Worm (Caenorhabditis elegans) whole organism, L1 larva: ENCODE data around the gene F46G11.4.

ENCODE experiments used
- C04F5.9 ChIP-seq: sonication (generic microtip); optimal IDR thresholded peaks from 2 replicates; lab custom pipeline; 2016; ENCODE audit warnings: missing genetic modification characterization, missing compliant biosample characterization
- Y116A8C.19 ChIP-seq: sonication (generic microtip); optimal IDR thresholded peaks from 2 replicates; lab custom pipeline; 2016; ENCODE audit warnings: missing compliant biosample characterization, missing genetic modification characterization, borderline replicate concordance
- alr-1 ChIP-seq: fragments of 200-800 bp; sonication (Bioruptor generic); optimal IDR thresholded peaks from 2 replicates; lab custom pipeline; 2018; ENCODE audit warnings: borderline replicate concordance, mild to moderate bottlenecking, missing genetic modification characterization, missing compliant biosample characterization
- blmp-1 ChIP-seq: fragments of 150-350 bp; optimal IDR thresholded peaks from 2 replicates; lab custom pipeline; 2014; ENCODE audit warnings: missing biosample characterization, missing genetic modification characterization
- ceh-8 ChIP-seq: fragments of 200-800 bp; sonication (Bioruptor generic); optimal IDR thresholded peaks from 2 replicates; lab custom pipeline; 2018; ENCODE audit warnings: mild to moderate bottlenecking, missing genetic modification characterization, moderate library complexity, missing compliant biosample characterization
- ceh-88 ChIP-seq: fragments of 200-800 bp; sonication (Bioruptor generic); IDR thresholded peaks from 2 replicates; pipeline ENCODE4 v1.3.6; 2022; ENCODE audit warnings: missing genetic modification characterization, missing compliant biosample characterization
- ceh-90 ChIP-seq: sonication (generic microtip); optimal IDR thresholded peaks from 2 replicates; lab custom pipeline; 2016; ENCODE audit warnings: missing genetic modification characterization, missing compliant biosample characterization
- ces-1 ChIP-seq: fragments of 150-350 bp; optimal IDR thresholded peaks from 2 replicates; lab custom pipeline; 2014; ENCODE audit warnings: missing biosample characterization, missing genetic modification reagents, missing genetic modification characterization
- efl-1 ChIP-seq, 4 experiments: fragments of 150-350 bp; optimal IDR thresholded peaks in 3 of 4; peaks in 1 of 4; 1 replicate in 1 of 4; 2 replicates in 3 of 4; lab custom pipeline; 2014; ENCODE audit warnings: missing biosample characterization in 2 of 4, missing genetic modification characterization in 2 of 4, missing genetic modification reagents in 2 of 4
- efl-3 ChIP-seq: fragments of 200-800 bp; sonication (Bioruptor generic); optimal IDR thresholded peaks from 2 replicates; lab custom pipeline; 2018; ENCODE audit warnings: mild to moderate bottlenecking, missing genetic modification characterization, missing compliant biosample characterization
- elt-2 ChIP-seq: sonication (generic microtip); optimal IDR thresholded peaks from 2 replicates; lab custom pipeline; 2016; ENCODE audit warnings: missing genetic modification characterization, mild to moderate bottlenecking, inconsistent platforms, missing compliant biosample characterization, missing genetic modification reagents
- ets-5 ChIP-seq: fragments of 200-800 bp; sonication (Bioruptor generic); IDR thresholded peaks from 2 replicates; pipeline ENCODE4 v1.3.6; 2022; ENCODE audit warnings: missing genetic modification characterization, missing compliant biosample characterization
- fkh-10 ChIP-seq: sonication (generic microtip); optimal IDR thresholded peaks from 2 replicates; lab custom pipeline; 2017; ENCODE audit warnings: missing biosample characterization, missing genetic modification reagents, missing genetic modification characterization
- fkh-8 ChIP-seq: sonication (generic microtip); optimal IDR thresholded peaks from 2 replicates; lab custom pipeline; 2016; ENCODE audit warnings: mild to moderate bottlenecking, missing genetic modification characterization, missing compliant biosample characterization
- grh-1 ChIP-seq: fragments of 200-800 bp; sonication (Bioruptor generic); IDR thresholded peaks from 2 replicates; pipeline ENCODE4 v1.3.6; 2022; ENCODE audit warnings: missing genetic modification reagents, missing genetic modification characterization, missing compliant biosample characterization
- hlh-17 ChIP-seq: fragments of 200-800 bp; sonication (Bioruptor generic); optimal IDR thresholded peaks from 2 replicates; lab custom pipeline; 2018; ENCODE audit warnings: missing genetic modification characterization, mild to moderate bottlenecking, missing compliant biosample characterization, moderate library complexity, borderline replicate concordance
- hpl-2 ChIP-seq: fragments of 150-350 bp; optimal IDR thresholded peaks from 2 replicates; lab custom pipeline; 2014; ENCODE audit warnings: missing biosample characterization, missing genetic modification reagents, missing genetic modification characterization
- irx-1 ChIP-seq: sonication (generic microtip); optimal IDR thresholded peaks from 2 replicates; lab custom pipeline; 2016; ENCODE audit warnings: missing genetic modification characterization, missing compliant biosample characterization
- isw-1 ChIP-seq: fragments of 200-800 bp; sonication (Bioruptor generic); IDR thresholded peaks from 2 replicates; pipeline ENCODE4 v1.3.6; 2022; ENCODE audit warnings: missing genetic modification characterization, missing compliant biosample characterization
- jun-1 ChIP-seq: fragments of 150-350 bp; optimal IDR thresholded peaks from 2 replicates; lab custom pipeline; 2014; ENCODE audit warnings: missing biosample characterization, missing genetic modification reagents, missing genetic modification characterization
- lin-14 ChIP-seq: fragments of 200-800 bp; sonication (Bioruptor generic); optimal IDR thresholded peaks from 2 replicates; lab custom pipeline; 2018; ENCODE audit warnings: mild to moderate bottlenecking, missing genetic modification characterization, moderate library complexity, missing compliant biosample characterization
- lin-39 ChIP-seq: fragments of 150-350 bp; optimal IDR thresholded peaks from 2 replicates; lab custom pipeline; 2014; ENCODE audit warnings: missing biosample characterization, missing genetic modification reagents, missing genetic modification characterization
- lir-3 ChIP-seq: sonication (generic microtip); optimal IDR thresholded peaks from 2 replicates; lab custom pipeline; 2016; ENCODE audit warnings: mild to moderate bottlenecking, missing genetic modification characterization, moderate library complexity, missing compliant biosample characterization; ENCODE audit not compliant: poor library complexity
- lsy-2 ChIP-seq, 2 experiments: fragments of 150-350 bp; optimal IDR thresholded peaks; 2 replicates each; lab custom pipeline; 2014; ENCODE audit warnings: missing biosample characterization in 2 of 2, missing genetic modification characterization in 2 of 2
- mab-9 ChIP-seq: fragments of 200-800 bp; sonication (Bioruptor generic); IDR thresholded peaks from 2 replicates; pipeline ENCODE4 v1.3.6; 2022; ENCODE audit warnings: missing genetic modification reagents, missing genetic modification characterization, missing compliant biosample characterization
- mef-2 ChIP-seq: fragments of 150-350 bp; optimal IDR thresholded peaks from 2 replicates; lab custom pipeline; 2014; ENCODE audit warnings: missing biosample characterization, missing genetic modification characterization
- nhr-19 ChIP-seq: fragments of 200-800 bp; sonication (Bioruptor generic); conservative IDR thresholded peaks from 2 replicates; pipeline ENCODE4 v1.3.6; 2022; ENCODE audit warnings: missing genetic modification characterization, missing compliant biosample characterization
- nhr-20 ChIP-seq: sonication (generic microtip); optimal IDR thresholded peaks from 2 replicates; lab custom pipeline; 2016; ENCODE audit warnings: mild to moderate bottlenecking, missing genetic modification characterization, missing compliant biosample characterization
- nhr-237 ChIP-seq: fragments of 150-350 bp; optimal IDR thresholded peaks from 2 replicates; lab custom pipeline; 2014; ENCODE audit warnings: missing biosample characterization, missing genetic modification characterization
- nhr-47 ChIP-seq: sonication (generic microtip); optimal IDR thresholded peaks from 2 replicates; lab custom pipeline; 2016; ENCODE audit warnings: mild to moderate bottlenecking, missing genetic modification characterization, moderate library complexity, missing compliant biosample characterization
- nhr-76 ChIP-seq: sonication (generic microtip); optimal IDR thresholded peaks from 2 replicates; lab custom pipeline; 2017; ENCODE audit warnings: missing biosample characterization, missing genetic modification characterization
- nhr-77 ChIP-seq: fragments of 150-350 bp; optimal IDR thresholded peaks from 2 replicates; lab custom pipeline; 2014; ENCODE audit warnings: missing biosample characterization, missing genetic modification characterization
- pag-3 ChIP-seq: sonication (generic microtip); optimal IDR thresholded peaks from 2 replicates; lab custom pipeline; 2017; ENCODE audit warnings: missing genetic modification characterization, mild to moderate bottlenecking, missing compliant biosample characterization, antibody characterized with exemption, borderline replicate concordance; ENCODE audit not compliant: insufficient read depth
- pax-3 ChIP-seq: fragments of 200-800 bp; sonication (Bioruptor generic); optimal IDR thresholded peaks from 2 replicates; lab custom pipeline; 2018; ENCODE audit warnings: mild to moderate bottlenecking, missing genetic modification characterization, moderate library complexity, missing compliant biosample characterization
- pqm-1 ChIP-seq: sonication (generic microtip); optimal IDR thresholded peaks from 3 replicates; lab custom pipeline; 2017; ENCODE audit warnings: missing biosample characterization, missing genetic modification characterization
- rnt-1 ChIP-seq: sonication (generic microtip); optimal IDR thresholded peaks from 2 replicates; lab custom pipeline; 2016; ENCODE audit warnings: mild to moderate bottlenecking, missing genetic modification characterization, moderate library complexity, missing compliant biosample characterization
- snpc-4 ChIP-seq: fragments of 150-350 bp; optimal IDR thresholded peaks from 2 replicates; lab custom pipeline; 2014; ENCODE audit warnings: missing biosample characterization, missing genetic modification characterization
- sox-4 ChIP-seq: sonication (generic microtip); optimal IDR thresholded peaks from 2 replicates; lab custom pipeline; 2016; ENCODE audit warnings: missing genetic modification characterization, missing compliant biosample characterization
- sptf-1 ChIP-seq: fragments of 150-350 bp; optimal IDR thresholded peaks from 2 replicates; lab custom pipeline; 2014; ENCODE audit warnings: missing biosample characterization, missing genetic modification characterization
- sup-37 ChIP-seq: fragments of 200-800 bp; sonication (Bioruptor generic); optimal IDR thresholded peaks from 2 replicates; lab custom pipeline; 2018; ENCODE audit warnings: mild to moderate bottlenecking, missing genetic modification characterization, missing compliant biosample characterization
- tbx-2 ChIP-seq: sonication (generic microtip); optimal IDR thresholded peaks from 2 replicates; lab custom pipeline; 2016; ENCODE audit warnings: missing genetic modification characterization, missing compliant biosample characterization
- tlp-1 ChIP-seq: fragments of 150-350 bp; optimal IDR thresholded peaks from 2 replicates; lab custom pipeline; 2014; ENCODE audit warnings: missing biosample characterization, missing genetic modification characterization
- unc-130 ChIP-seq: fragments of 150-350 bp; optimal IDR thresholded peaks from 2 replicates; lab custom pipeline; 2017; ENCODE audit warnings: missing biosample characterization, missing genetic modification characterization, inconsistent platforms
- unc-30 ChIP-seq: sonication (generic microtip); optimal IDR thresholded peaks from 2 replicates; lab custom pipeline; 2017; ENCODE audit warnings: missing biosample characterization, missing genetic modification characterization
- unc-86 ChIP-seq: sonication (generic microtip); optimal IDR thresholded peaks from 2 replicates; lab custom pipeline; 2016; ENCODE audit warnings: missing genetic modification characterization, missing compliant biosample characterization
- unc-98 ChIP-seq: fragments of 200-800 bp; sonication (Bioruptor generic); IDR thresholded peaks from 2 replicates; pipeline ENCODE4 v1.3.6; 2022; ENCODE audit warnings: missing genetic modification characterization, missing compliant biosample characterization
- vab-15 ChIP-seq: sonication (generic microtip); optimal IDR thresholded peaks from 2 replicates; lab custom pipeline; 2017; ENCODE audit warnings: missing genotype, mild to moderate bottlenecking, missing genetic modification characterization, missing compliant biosample characterization
- xbp-1 ChIP-seq: sonication (generic microtip); optimal IDR thresholded peaks from 2 replicates; lab custom pipeline; 2016; ENCODE audit warnings: missing genetic modification characterization, missing compliant biosample characterization
- zag-1 ChIP-seq: fragments of 150-350 bp; optimal IDR thresholded peaks from 2 replicates; lab custom pipeline; 2014; ENCODE audit warnings: missing biosample characterization, missing genetic modification characterization
- zip-4 ChIP-seq: fragments of 200-800 bp; sonication (Bioruptor generic); optimal IDR thresholded peaks from 2 replicates; lab custom pipeline; 2018; ENCODE audit warnings: mild to moderate bottlenecking, missing genetic modification characterization, moderate library complexity, missing compliant biosample characterization
- ztf-4 ChIP-seq: fragments of 150-350 bp; optimal IDR thresholded peaks from 2 replicates; lab custom pipeline; 2014; ENCODE audit warnings: missing biosample characterization, missing genetic modification characterization

The F46G11.4 gene

ce11 chrX:5841060-5841642, 42.6 kb upstream of the F46G11.4 start, which contains the start of gene puf-9 (continued):
- TF ChIP-seq isw-1 (GFP tag; lab: Robert Waterston, UW) = peak; percentile 98
- no peak for TF ChIP-seq pqm-1 (tag; lab: Kevin White, UChicago)
- TF ChIP-seq Y116A8C.19 = no peak
- peak; percentile 99 for TF ChIP-seq ztf-4 (tag; lab: Kevin White, UChicago)
- no peak for TF ChIP-seq alr-1 (tag; lab: Kevin White, UChicago)
- TF ChIP-seq pax-3 (tag; lab: Kevin White, UChicago) = peak; percentile 98
- peak; percentile 99 for TF ChIP-seq jun-1 (tag; lab: Kevin White, UChicago)
- TF ChIP-seq snpc-4 (tag; lab: Kevin White, UChicago) = peak; percentile 91
- TF ChIP-seq lin-14 (GFP tag; lab: Kevin White, UChicago) = peak; percentile 100
- peak; percentile 83 for TF ChIP-seq unc-98 (GFP tag; lab: Robert Waterston, UW)
- TF ChIP-seq nhr-76 (tag; lab: Kevin White, UChicago) = peak; percentile 88
- no peak for TF ChIP-seq tlp-1 (tag; lab: Kevin White, UChicago)
- no peak for TF ChIP-seq unc-30
- TF ChIP-seq fkh-8 (tag; lab: Kevin White, UChicago) = peak; percentile 100
- TF ChIP-seq tbx-2 (tag; lab: Kevin White, UChicago) = peak; percentile 100
- peak; percentile 100 for TF ChIP-seq hpl-2
- TF ChIP-seq sup-37 (GFP tag; lab: Kevin White, UChicago) = peak; percentile 99
- TF ChIP-seq efl-3 (GFP tag; lab: Kevin White, UChicago) = peak; percentile 75
- peak; percentile 88 for TF ChIP-seq blmp-1 (tag; lab: Kevin White, UChicago)
- TF ChIP-seq mab-9 = peak; percentile 92
- peak; percentile 98 for TF ChIP-seq nhr-237
- peak; percentile 84 for TF ChIP-seq pag-3
- TF ChIP-seq fkh-10 = peak; percentile 99
- no peak for TF ChIP-seq hlh-17 (GFP tag; lab: Kevin White, UChicago)
- TF ChIP-seq irx-1 = peak; percentile 98
- peak; percentile 98 for TF ChIP-seq vab-15 (tag; lab: Kevin White, UChicago)
- peak; percentile 99 for TF ChIP-seq unc-86
- TF ChIP-seq sptf-1 = no peak
- TF ChIP-seq ces-1 (GFP tag; lab: Kevin White, UChicago) = no peak
- TF ChIP-seq sox-4 (tag; lab: Kevin White, UChicago) = peak; percentile 94
- no peak for TF ChIP-seq ets-5
- peak; percentile 99 for TF ChIP-seq ceh-88 (GFP tag; lab: Robert Waterston, UW)
- TF ChIP-seq nhr-20 = peak; percentile 100
- TF ChIP-seq zag-1 (tag; lab: Kevin White, UChicago) = peak; percentile 67
- TF ChIP-seq unc-130 = peak; percentile 98
- TF ChIP-seq xbp-1 (tag; lab: Kevin White, UChicago) = peak; percentile 100
- peak; percentile 92 for TF ChIP-seq zip-4 (GFP tag; lab: Kevin White, UChicago)
- peak; percentile 100 for TF ChIP-seq nhr-47 (tag; lab: Kevin White, UChicago)
- TF ChIP-seq C04F5.9 (tag; lab: Kevin White, UChicago) = peak; percentile 94
- no peak for TF ChIP-seq ceh-90 (tag; lab: Kevin White, UChicago)
- peak; percentile 98 for TF ChIP-seq ceh-8 (GFP tag; lab: Kevin White, UChicago)
- TF ChIP-seq lir-3 = peak; percentile 90
- peak; percentile 97 for TF ChIP-seq elt-2
- peak; percentile 100 for TF ChIP-seq nhr-19
- TF ChIP-seq lsy-2 (tag; optimal IDR thresholded peaks at IDR 0.05; lab: Kevin White, UChicago) = peak; percentile 97
- TF ChIP-seq nhr-77 (tag; lab: Kevin White, UChicago) = peak; percentile 100
- TF ChIP-seq rnt-1 (tag; lab: Kevin White, UChicago) = peak; percentile 98
- peak; percentile 99 for TF ChIP-seq grh-1 (GFP tag; lab: Robert Waterston, UW)
- peak; percentile 95 for TF ChIP-seq lin-39 (tag; lab: Kevin White, UChicago)
- peak; percentile 83 for TF ChIP-seq mef-2
- peak; percentile 92 to 96 for TF ChIP-seq efl-1 (optimal IDR thresholded peaks at IDR 0.05; lab: Kevin White, UChicago)
- TF ChIP-seq efl-1 (GFP tag; optimal IDR thresholded peaks at IDR 0.05 in 1 of 2; lab: Kevin White, UChicago) = peak; percentile 80 to 99
